Fruit fly (Drosophila melanogaster): ENCODE data around the gene ATPsynepsilonL.
A peak's percentile ranks its signal among the peaks of the same experiment; 100 is the strongest.

The ATPsynepsilonL gene

DNA sequence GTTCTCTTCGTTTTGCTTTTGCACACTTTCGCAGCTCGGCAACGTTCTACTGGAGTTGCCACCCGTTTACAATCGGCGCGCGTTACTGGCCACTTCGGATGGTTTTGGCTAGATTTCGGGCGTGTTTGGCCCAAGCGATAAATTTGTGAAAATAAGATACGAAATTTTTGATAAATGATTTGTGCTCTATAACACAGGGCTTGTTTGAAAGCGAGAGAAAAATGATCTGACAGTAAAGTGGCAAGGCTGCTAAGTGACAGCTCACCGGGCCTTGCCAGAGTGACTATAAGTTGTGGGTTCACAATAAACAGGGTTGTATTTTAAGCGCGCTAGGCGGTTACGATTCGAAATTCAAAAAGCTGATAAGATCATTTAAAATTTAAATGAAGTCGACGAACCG lies 11.6 kb upstream of the ATPsynepsilonL start, which contains the start of gene Fmr1 (continued):
- TF ChIP-seq salr (GFP tag; optimal IDR thresholded peaks at IDR 0.05) (no peak), CG34406 (GFP tag; optimal IDR thresholded peaks at IDR 0.05) (no peak), CG7368 (GFP tag; optimal IDR thresholded peaks at IDR 0.05) (peak; percentile 18), CG16779 (tag; optimal IDR thresholded peaks at IDR 0.05) (no peak), achi (GFP tag; optimal IDR thresholded peaks at IDR 0.05) (peak; percentile 100), Eip78C (GFP tag) (peak; percentile 20), CG11902 (GFP tag; optimal IDR thresholded peaks at IDR 0.05) (no peak), Met (GFP tag; optimal IDR thresholded peaks at IDR 0.05) (no peak), acj6 (GFP tag; optimal IDR thresholded peaks at IDR 0.05) (peak; percentile 12), svp (GFP tag) (no peak), Hr38 (GFP tag; optimal IDR thresholded peaks at IDR 0.05) (no peak), CG31627 (GFP tag; optimal IDR thresholded peaks at IDR 0.05) (peak; percentile 38), CG11762 (GFP tag; optimal IDR thresholded peaks at IDR 0.05; ENCODE audit: insufficient read depth) (no peak)

DNA sequence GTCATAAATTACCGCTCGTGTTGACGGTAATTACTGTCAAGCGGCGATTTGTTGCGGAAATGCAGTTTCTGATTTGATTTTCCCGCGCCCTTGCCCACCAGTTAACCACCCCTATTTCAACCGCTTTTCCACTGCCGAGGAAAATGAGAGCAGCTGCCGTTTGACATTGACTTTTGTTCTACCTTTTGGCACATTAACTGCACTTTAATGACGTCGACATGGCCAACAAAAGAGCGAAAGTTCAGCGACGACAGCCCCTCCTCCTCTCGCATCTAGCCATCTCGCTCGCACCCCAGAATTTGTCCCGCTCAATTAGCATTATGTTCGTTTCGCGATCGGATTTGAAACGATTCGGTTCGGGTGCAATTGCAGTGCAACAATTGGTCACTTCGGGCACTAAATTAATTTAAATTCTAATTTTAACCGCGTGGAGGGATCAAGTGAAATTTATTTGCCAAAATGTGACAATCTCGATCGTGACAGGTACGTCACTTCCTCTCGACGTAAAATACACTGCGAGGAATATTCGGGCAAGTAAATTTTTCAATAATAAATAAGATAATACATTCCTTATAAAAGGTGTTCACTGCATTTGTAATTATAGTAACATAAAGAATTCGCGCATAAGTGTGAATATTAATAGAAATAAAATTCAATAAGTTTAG lies 10.3 kb upstream of the ATPsynepsilonL start:
- TF ChIP-seq CG34406 (GFP tag; optimal IDR thresholded peaks at IDR 0.05) (no peak), Sox15 (GFP tag; optimal IDR thresholded peaks at IDR 0.05) (no peak), CG8319 (GFP tag; optimal IDR thresholded peaks at IDR 0.05) (no peak), lz (GFP tag; optimal IDR thresholded peaks at IDR 0.05) (no peak), Ets96B (tag; optimal IDR thresholded peaks at IDR 0.05) (no peak), Hr4 (GFP tag; optimal IDR thresholded peaks at IDR 0.05) (no peak), Hr39 (GFP tag; optimal IDR thresholded peaks at IDR 0.05) (peak; percentile 23)

DNA sequence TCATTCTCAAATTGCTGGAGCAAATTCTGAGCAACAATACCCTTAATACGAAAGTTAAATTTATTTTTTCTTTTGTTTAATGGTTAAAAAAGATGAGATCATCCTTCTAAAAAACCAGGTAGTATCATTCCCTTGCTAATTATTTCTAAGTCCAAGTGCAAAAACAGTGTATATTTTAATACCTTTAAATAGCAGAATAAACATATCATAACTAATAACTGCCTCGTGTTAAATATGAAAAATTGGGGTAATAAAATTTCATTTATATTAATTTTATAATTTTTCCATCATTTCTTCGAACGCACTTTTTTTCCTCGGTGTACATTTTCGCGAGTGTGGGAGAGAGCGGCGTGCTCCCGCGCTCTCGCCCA lies 9.8 kb upstream of the ATPsynepsilonL start:
- peak; percentile 14 for TF ChIP-seq CG10669 (GFP tag; optimal IDR thresholded peaks at IDR 0.05)
- TF ChIP-seq Ets21C (GFP tag; optimal IDR thresholded peaks at IDR 0.05): no peak
- 0 out of 2 replicates have a peak, but pooled peaks have one; percentile 30 for TF ChIP-seq Gug (GFP tag; IDR thresholded peaks at IDR 0.05)
- TF ChIP-seq eg (GFP tag; IDR thresholded peaks at IDR 0.05): peak; percentile 70
- TF ChIP-seq CG6276 (GFP tag; optimal IDR thresholded peaks at IDR 0.05): peak; percentile 38
- peak; percentile 52 for TF ChIP-seq Smox (GFP tag; optimal IDR thresholded peaks at IDR 0.05)
- TF ChIP-seq svp (GFP tag): no peak
- peak; percentile 20 for TF ChIP-seq Sox15 (GFP tag; optimal IDR thresholded peaks at IDR 0.05)
- TF ChIP-seq cyc (GFP tag; optimal IDR thresholded peaks at IDR 0.05): peak; percentile 22
- no peak for TF ChIP-seq vri (GFP tag; optimal IDR thresholded peaks at IDR 0.05)
- TF ChIP-seq esn (GFP tag; optimal IDR thresholded peaks at IDR 0.05): peak; percentile 61
- no peak for TF ChIP-seq dac (GFP tag; optimal IDR thresholded peaks at IDR 0.05)
- TF ChIP-seq Eip78C (GFP tag): peak; percentile 70
- TF ChIP-seq CG4318 (GFP tag; optimal IDR thresholded peaks at IDR 0.05): peak; percentile 15
- peak; percentile 49 for TF ChIP-seq Met (GFP tag; optimal IDR thresholded peaks at IDR 0.05)
- no peak for TF ChIP-seq fd85E (GFP tag; optimal IDR thresholded peaks at IDR 0.05)
- peak; percentile 6 for TF ChIP-seq Hr39 (GFP tag; optimal IDR thresholded peaks at IDR 0.05)
- no peak for TF ChIP-seq CG16779 (tag; optimal IDR thresholded peaks at IDR 0.05)
- TF ChIP-seq pdm3 (GFP tag; optimal IDR thresholded peaks at IDR 0.05): peak; percentile 2
- no peak for TF ChIP-seq CG1621 (tag; optimal IDR thresholded peaks at IDR 0.05)
- peak; percentile 48; the same call in 1 of the 3 replicates for TF ChIP-seq CG8119 (GFP tag; IDR thresholded peaks at IDR 0.05)
- TF ChIP-seq Eip93F (GFP tag; optimal IDR thresholded peaks at IDR 0.05): no peak
- peak; percentile 7 for TF ChIP-seq CG3032 (tag; optimal IDR thresholded peaks at IDR 0.05)
- TF ChIP-seq lz (GFP tag; optimal IDR thresholded peaks at IDR 0.05): no peak
- TF ChIP-seq achi (GFP tag; optimal IDR thresholded peaks at IDR 0.05): no peak
- TF ChIP-seq CG7368 (GFP tag; optimal IDR thresholded peaks at IDR 0.05): no peak
- TF ChIP-seq CG3919 (GFP tag; optimal IDR thresholded peaks at IDR 0.05): peak; percentile 26
- no peak for TF ChIP-seq Lpt (GFP tag; optimal IDR thresholded peaks at IDR 0.05)
- TF ChIP-seq CG11294 (GFP tag; IDR thresholded peaks at IDR 0.05): no peak
- TF ChIP-seq CG11902 (GFP tag; optimal IDR thresholded peaks at IDR 0.05): no peak
- TF ChIP-seq Blimp-1 (GFP tag; optimal IDR thresholded peaks at IDR 0.05): no peak
- TF ChIP-seq topi (GFP tag; optimal IDR thresholded peaks at IDR 0.05): peak; percentile 34
- TF ChIP-seq OdsH (GFP tag; optimal IDR thresholded peaks at IDR 0.05): peak; percentile 35
- peak; percentile 5 for TF ChIP-seq CG31627 (GFP tag; optimal IDR thresholded peaks at IDR 0.05)
- TF ChIP-seq fd59A (GFP tag; optimal IDR thresholded peaks at IDR 0.05): no peak
- TF ChIP-seq CG8632 (GFP tag; optimal IDR thresholded peaks at IDR 0.05): peak; percentile 41
- peak; percentile 3 for TF ChIP-seq net (GFP tag; optimal IDR thresholded peaks at IDR 0.05)
- TF ChIP-seq CG6792 (GFP tag; optimal IDR thresholded peaks at IDR 0.05): peak; percentile 38
- no peak for TF ChIP-seq spab (GFP tag; optimal IDR thresholded peaks at IDR 0.05)
- no peak for TF ChIP-seq CG11762 (GFP tag; optimal IDR thresholded peaks at IDR 0.05; ENCODE audit: insufficient read depth)
